Worm (Caenorhabditis elegans) whole organism, late embryonic: Measurements from ENCODE around the gene rbf-1.

Source experiments
- T23F11.4 ChIP-seq: fragments of 200-800 bp; sonication (Bioruptor generic); optimal IDR thresholded peaks from 2 replicates; lab custom pipeline; 2018; ENCODE audit warnings: mild to moderate bottlenecking, missing genetic modification characterization, missing compliant biosample characterization
- Y22D7AL.16 ChIP-seq: sonication (generic microtip); optimal IDR thresholded peaks from 2 replicates; lab custom pipeline; 2016; ENCODE audit warnings: missing genetic modification characterization, missing compliant biosample characterization
- ama-1 ChIP-seq: fragments of 150-350 bp; optimal IDR thresholded peaks from 2 replicates; lab custom pipeline; 2014
- ceh-9 ChIP-seq: sonication (generic microtip); optimal IDR thresholded peaks from 2 replicates; lab custom pipeline; 2016; ENCODE audit warnings: mild to moderate bottlenecking, missing genetic modification characterization, inconsistent platforms, missing compliant biosample characterization
- dmd-4 ChIP-seq: sonication (generic microtip); optimal IDR thresholded peaks from 2 replicates; lab custom pipeline; 2016; ENCODE audit warnings: borderline replicate concordance, missing genetic modification characterization, missing compliant biosample characterization
- elt-2 ChIP-seq: sonication (generic microtip); optimal IDR thresholded peaks from 2 replicates; lab custom pipeline; 2016; ENCODE audit warnings: missing genetic modification reagents, missing genetic modification characterization, missing compliant biosample characterization
- ets-4 ChIP-seq: sonication (generic microtip); optimal IDR thresholded peaks from 2 replicates; lab custom pipeline; 2016; ENCODE audit warnings: missing genetic modification characterization, missing compliant biosample characterization
- ref-2 ChIP-seq: sonication (generic microtip); optimal IDR thresholded peaks from 2 replicates; lab custom pipeline; 2016; ENCODE audit warnings: missing genetic modification characterization, missing compliant biosample characterization
- sox-2 ChIP-seq: fragments of 200-800 bp; sonication (Bioruptor generic); IDR thresholded peaks from 2 replicates; pipeline ENCODE4 v1.3.6; 2022; ENCODE audit warnings: missing genetic modification reagents, missing genetic modification characterization, missing compliant biosample characterization
- tbx-2 ChIP-seq: sonication (generic microtip); optimal IDR thresholded peaks from 2 replicates; lab custom pipeline; 2016; ENCODE audit warnings: missing genetic modification characterization, missing compliant biosample characterization
- ztf-16 ChIP-seq: sonication (generic microtip); optimal IDR thresholded peaks from 2 replicates; lab custom pipeline; 2017; ENCODE audit warnings: missing genetic modification characterization, missing compliant biosample characterization

DNA sequence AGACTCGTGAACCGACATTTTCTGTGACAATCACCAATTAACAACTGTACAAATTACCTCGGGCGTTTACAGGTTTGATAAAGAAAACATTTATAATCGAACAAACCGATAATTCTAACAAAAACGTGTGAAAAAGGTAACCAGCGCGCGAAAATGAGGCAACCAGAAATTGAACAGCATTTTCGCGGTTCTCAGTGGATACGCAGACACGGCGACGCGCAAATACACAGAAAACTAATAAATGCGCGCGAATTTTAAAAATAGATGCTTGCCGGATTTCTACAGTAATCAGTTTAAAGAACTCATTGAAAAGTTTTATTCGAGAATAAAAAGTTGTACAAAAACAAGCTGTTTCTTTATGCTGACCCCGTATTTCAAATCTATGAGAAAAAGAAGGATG lies 34.4 kb downstream of the rbf-1 start, which contains the start of gene isw-1:
- TF ChIP-seq Y22D7AL.16 (no peak), ztf-16 (tag; lab: Kevin White, UChicago) (no peak), ceh-9 (tag; lab: Kevin White, UChicago) (no peak), elt-2 (tag; lab: Kevin White, UChicago) (no peak), ama-1 (no peak), ref-2 (tag; lab: Kevin White, UChicago) (peak; percentile 55), tbx-2 (tag; lab: Kevin White, UChicago) (peak; percentile 8), T23F11.4 (GFP tag; lab: Kevin White, UChicago) (no peak), sox-2 (no peak), dmd-4 (no peak), ets-4 (no peak)
